Worm (Caenorhabditis elegans): ENCODE data around the gene srx-60.

Gene srx-60

DNA sequence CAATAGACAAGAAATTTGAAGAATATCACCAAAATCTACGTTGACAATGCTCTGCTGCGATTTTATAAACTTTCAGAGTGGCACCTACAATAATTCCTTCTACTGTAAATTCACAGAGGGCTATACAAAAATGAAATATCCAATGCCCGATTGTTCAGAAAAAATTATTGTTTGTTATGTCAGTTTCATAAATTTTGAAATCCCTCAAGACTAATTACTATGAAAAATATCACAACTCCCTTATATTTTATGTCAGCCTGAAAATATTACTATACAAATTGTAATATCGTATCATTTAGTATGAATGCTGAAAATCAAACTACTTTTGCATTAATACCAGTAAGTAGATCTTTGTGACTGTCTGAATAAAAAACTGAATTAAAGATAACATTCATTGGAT, at the start of gene srx-60:
Gene srx-60, plus strand, starts transcription at position 301 of the 400 bp plus-strand sequence.
- no peak for TF ChIP-seq sma-9 (GFP tag; optimal IDR thresholded peaks at IDR 0.05)
- no peak for TF ChIP-seq sma-9 (tag; optimal IDR thresholded peaks at IDR 0.05)
- TF ChIP-seq gmeb-1 (tag; optimal IDR thresholded peaks at IDR 0.05): no peak

DNA sequence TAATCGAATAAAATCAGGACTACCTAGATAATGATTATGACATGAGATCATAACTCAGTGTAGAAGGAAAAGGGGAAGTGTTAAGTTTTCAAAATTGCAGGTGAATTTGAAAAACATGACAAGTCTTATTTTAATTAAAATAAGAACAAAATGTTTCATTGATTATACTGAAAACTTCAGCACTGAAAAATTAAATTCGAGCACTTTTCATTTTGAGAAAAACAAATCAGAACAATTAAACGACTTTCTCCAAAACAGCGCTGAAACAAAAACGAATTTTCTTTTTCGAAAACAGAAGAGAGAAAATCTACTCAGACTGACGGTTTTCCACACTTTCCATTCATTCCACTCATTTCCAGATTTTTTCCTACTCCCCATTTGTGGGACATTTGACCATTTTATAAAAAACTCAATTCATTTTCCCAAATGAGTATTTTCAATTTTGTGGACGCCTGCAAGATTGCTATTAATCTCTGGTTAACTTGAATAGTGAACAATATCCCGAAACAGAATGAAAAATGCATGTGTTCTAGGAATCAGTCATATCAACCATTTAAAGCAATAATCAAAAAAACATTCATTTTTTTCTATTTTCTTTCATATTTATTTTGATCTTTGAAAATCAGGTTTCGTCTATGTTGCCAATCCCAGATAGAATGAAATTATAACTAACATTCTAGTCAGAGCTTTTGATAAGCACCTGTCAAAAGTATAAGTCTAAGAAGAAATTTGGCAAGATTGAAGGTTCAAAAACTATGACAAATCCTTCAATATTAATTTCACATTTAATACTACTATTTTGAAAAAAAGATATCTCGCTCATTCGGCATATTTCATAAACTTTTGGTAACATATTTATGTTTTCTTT, 48.3 kb upstream of the srx-60 start, which contains the start of the genes srh-231 and srh-275:
Gene srh-231, minus strand, starts transcription at position 51 of the 868 bp plus-strand sequence.
Gene srh-275, plus strand, starts transcription at position 818 of the 868 bp plus-strand sequence.
- TF ChIP-seq nhr-237 (tag; optimal IDR thresholded peaks at IDR 0.05): no peak
- no peak for TF ChIP-seq snpc-4 (tag; optimal IDR thresholded peaks at IDR 0.05)
- TF ChIP-seq fos-1 (tag; optimal IDR thresholded peaks at IDR 0.05): no peak
- no peak for TF ChIP-seq aly-2 (tag; optimal IDR thresholded peaks at IDR 0.05)
- no peak for TF ChIP-seq Y55F3AM.14 (GFP tag; optimal IDR thresholded peaks at IDR 0.05)
- TF ChIP-seq ama-1 (optimal IDR thresholded peaks at IDR 0.05): no peak
- no peak for TF ChIP-seq lsy-2 (tag; optimal IDR thresholded peaks at IDR 0.05)
- TF ChIP-seq nhr-25 (tag; optimal IDR thresholded peaks at IDR 0.05): no peak
- TF ChIP-seq nhr-129 (tag; optimal IDR thresholded peaks at IDR 0.05): no peak
- TF ChIP-seq mdl-1 (tag; optimal IDR thresholded peaks at IDR 0.05): no peak
- TF ChIP-seq lin-39 (tag; optimal IDR thresholded peaks at IDR 0.05): no peak

DNA sequence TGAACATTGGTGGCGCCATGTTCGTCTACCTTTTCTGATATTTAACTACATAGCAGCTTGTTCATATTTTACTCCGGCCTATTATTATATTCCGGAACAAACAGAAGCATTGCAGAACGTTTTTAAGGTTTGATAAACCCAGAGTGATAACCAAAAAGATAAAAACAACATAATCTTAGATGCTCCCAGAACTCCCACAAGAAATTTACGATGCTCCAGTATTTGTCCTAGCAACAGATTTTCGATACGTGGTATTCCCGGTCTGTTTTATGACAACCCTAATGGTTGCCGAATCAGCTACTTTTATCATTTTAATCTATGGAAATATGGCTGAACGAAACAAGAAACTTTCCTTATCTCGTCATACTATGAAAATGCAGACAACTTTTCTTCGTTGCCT, 47.1 kb upstream of the srx-60 start:
- TF ChIP-seq lin-13 (GFP tag; optimal IDR thresholded peaks at IDR 0.05): no peak
- TF ChIP-seq nhr-12 (tag; optimal IDR thresholded peaks at IDR 0.05): no peak
- TF ChIP-seq nhr-10 (tag; optimal IDR thresholded peaks at IDR 0.05): no peak
- no peak for TF ChIP-seq dmd-4 (tag; optimal IDR thresholded peaks at IDR 0.05)
- TF ChIP-seq ztf-11 (tag; optimal IDR thresholded peaks at IDR 0.05): no peak
- no peak for TF ChIP-seq elt-1 (tag; optimal IDR thresholded peaks at IDR 0.05)
- TF ChIP-seq alr-1 (tag; optimal IDR thresholded peaks at IDR 0.05): no peak
- TF ChIP-seq nhr-23 (tag; optimal IDR thresholded peaks at IDR 0.05): no peak
- TF ChIP-seq blmp-1 (tag; optimal IDR thresholded peaks at IDR 0.05; ENCODE audit: insufficient read depth): no peak
- TF ChIP-seq zag-1 (tag; optimal IDR thresholded peaks at IDR 0.05): no peak
- no peak for TF ChIP-seq skn-1 (tag; optimal IDR thresholded peaks at IDR 0.05)
- no peak for TF ChIP-seq Y55F3AM.14 (GFP tag; optimal IDR thresholded peaks at IDR 0.05)

DNA sequence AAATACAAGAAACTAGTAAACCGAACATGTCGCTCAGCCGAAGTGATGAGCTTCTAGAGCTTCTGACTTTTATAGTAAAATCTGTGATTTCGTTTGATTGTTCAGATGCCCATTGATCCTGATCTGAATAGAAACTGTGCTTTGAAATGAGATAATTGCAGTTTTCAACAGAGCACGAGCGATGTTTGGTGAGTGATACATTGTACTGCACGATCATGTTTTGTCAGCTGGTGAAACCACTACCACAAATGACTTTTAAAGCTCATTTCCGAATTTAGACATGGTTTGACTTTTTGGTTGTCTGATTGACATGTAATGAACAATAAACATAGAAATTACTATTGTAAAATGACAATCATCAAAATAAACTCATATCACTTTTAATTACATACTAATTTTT, 45.2 kb upstream of the srx-60 start, which contains the start of gene tag-293:
Gene tag-293, minus strand, starts transcription at position 101 of the 400 bp plus-strand sequence.
- TF ChIP-seq unc-55 (GFP tag; optimal IDR thresholded peaks at IDR 0.05): no peak
- no peak for TF ChIP-seq ztf-4 (tag; optimal IDR thresholded peaks at IDR 0.05)
- no peak for TF ChIP-seq nhr-23 (tag; optimal IDR thresholded peaks at IDR 0.05)
- no peak for TF ChIP-seq Y55F3AM.14 (GFP tag; optimal IDR thresholded peaks at IDR 0.05)
- no peak for TF ChIP-seq elt-3 (tag; optimal IDR thresholded peaks at IDR 0.05)
- no peak for TF ChIP-seq lin-13 (GFP tag; optimal IDR thresholded peaks at IDR 0.05)
- no peak for TF ChIP-seq nhr-25 (tag; optimal IDR thresholded peaks at IDR 0.05)
- TF ChIP-seq skn-1 (tag; optimal IDR thresholded peaks at IDR 0.05): no peak
- no peak for TF ChIP-seq alr-1 (tag; optimal IDR thresholded peaks at IDR 0.05)

DNA sequence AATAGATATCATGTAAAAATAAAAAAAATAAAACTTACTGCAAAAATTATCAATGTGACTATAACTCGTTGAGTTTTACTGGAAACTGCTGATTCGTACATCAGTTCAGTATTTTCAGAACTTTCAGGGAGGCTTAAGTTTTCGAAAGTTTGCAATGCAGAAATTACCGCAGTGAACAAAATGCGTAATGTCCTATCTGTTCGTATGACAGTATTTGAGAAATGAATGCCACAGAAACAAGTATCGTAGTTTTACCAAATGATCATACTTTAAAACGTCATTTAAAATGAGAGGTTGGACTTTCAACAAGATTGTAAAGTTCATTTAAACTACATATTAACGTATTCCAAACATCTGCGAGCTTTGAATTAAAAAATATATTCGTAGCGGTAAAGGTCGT, 44.0 kb upstream of the srx-60 start, which contains the start of gene C03G6.21:
Gene C03G6.21, minus strand, starts transcription at position 101 of the 400 bp plus-strand sequence.
- TF ChIP-seq crh-2 (tag; optimal IDR thresholded peaks at IDR 0.05) (no peak), nhr-6 (tag; optimal IDR thresholded peaks at IDR 0.05) (no peak), gmeb-1 (tag; optimal IDR thresholded peaks at IDR 0.05) (no peak), fos-1 (tag; optimal IDR thresholded peaks at IDR 0.05) (no peak)

DNA sequence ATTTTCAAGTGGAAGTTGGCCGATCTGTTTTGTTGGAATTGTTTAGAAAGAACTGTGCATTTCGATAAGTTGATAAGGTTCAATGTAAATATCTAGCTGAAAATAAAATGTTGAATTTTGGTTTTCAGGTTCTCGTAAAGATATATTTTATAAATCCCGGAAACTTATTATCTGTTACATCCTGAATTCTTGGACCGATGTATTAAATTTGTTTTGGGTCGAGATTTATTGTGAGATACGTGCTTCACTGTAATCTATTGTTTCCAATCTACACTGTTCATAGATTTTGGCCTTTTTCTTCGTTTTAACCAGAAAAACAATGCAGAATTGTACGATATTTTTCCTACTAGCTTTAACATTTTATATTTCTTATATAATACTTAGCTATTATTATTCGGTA, 43.6 kb upstream of the srx-60 start, which contains the start of gene C03G6.6:
Gene C03G6.6, plus strand, starts transcription at position 301 of the 400 bp plus-strand sequence.
- TF ChIP-seq peb-1 (tag; optimal IDR thresholded peaks at IDR 0.05) (no peak), nhr-25 (tag; optimal IDR thresholded peaks at IDR 0.05) (no peak), skn-1 (tag; optimal IDR thresholded peaks at IDR 0.05) (no peak), nhr-11 (tag; optimal IDR thresholded peaks at IDR 0.05) (no peak), lsy-2 (tag; optimal IDR thresholded peaks at IDR 0.05) (no peak), aly-2 (tag; optimal IDR thresholded peaks at IDR 0.05) (no peak), R02D3.7 (tag; optimal IDR thresholded peaks at IDR 0.05) (no peak), mdl-1 (tag; optimal IDR thresholded peaks at IDR 0.05) (no peak), nhr-237 (tag; optimal IDR thresholded peaks at IDR 0.05) (no peak), sma-9 (GFP tag; optimal IDR thresholded peaks at IDR 0.05) (no peak), sma-9 (tag; optimal IDR thresholded peaks at IDR 0.05) (no peak), unc-55 (GFP tag; optimal IDR thresholded peaks at IDR 0.05) (no peak), lin-13 (GFP tag; optimal IDR thresholded peaks at IDR 0.05) (no peak), F13H6.1 (tag; optimal IDR thresholded peaks at IDR 0.05) (no peak), nhr-12 (tag; optimal IDR thresholded peaks at IDR 0.05) (no peak), nhr-23 (tag; optimal IDR thresholded peaks at IDR 0.05) (no peak), C34F6.9 (tag; optimal IDR thresholded peaks at IDR 0.05) (no peak), gmeb-1 (tag; optimal IDR thresholded peaks at IDR 0.05) (no peak), nhr-10 (tag; optimal IDR thresholded peaks at IDR 0.05) (no peak)
